Fruit fly (Drosophila melanogaster) whole organism, adult: ENCODE data around the gene Hipk.
A peak's percentile ranks its signal among the peaks of the same experiment; 100 is the strongest.

Experiments
- CG11617 ChIP-seq: fragments of 200-800 bp; sonication (Bioruptor generic); optimal IDR thresholded peaks from 2 replicates; lab custom pipeline; 2017; ENCODE audit warnings: mild to moderate bottlenecking, missing biosample characterization, missing genetic modification reagents, missing genetic modification characterization
- CG12768 ChIP-seq: fragments of 200-800 bp; sonication (Bioruptor generic); optimal IDR thresholded peaks from 2 replicates; lab custom pipeline; 2017; ENCODE audit warnings: missing biosample characterization, missing genetic modification characterization, mild to moderate bottlenecking, moderate library complexity, missing genetic modification reagents
- CG14711 ChIP-seq: fragments of 200-800 bp; sonication (Bioruptor generic); optimal IDR thresholded peaks from 2 replicates; lab custom pipeline; 2018; ENCODE audit warnings: missing biosample characterization, mild to moderate bottlenecking, missing genetic modification characterization, moderate library complexity
- CG1620 ChIP-seq: fragments of 200-800 bp; sonication (Bioruptor generic); optimal IDR thresholded peaks from 2 replicates; lab custom pipeline; 2016; ENCODE audit warnings: missing biosample characterization, missing genetic modification characterization
- CG5204 ChIP-seq: fragments of 200-800 bp; sonication (Bioruptor generic); optimal IDR thresholded peaks from 2 replicates; lab custom pipeline; 2016; ENCODE audit warnings: missing biosample characterization, missing genetic modification characterization
- CG7045 ChIP-seq: fragments of 200-800 bp; sonication (Bioruptor generic); optimal IDR thresholded peaks from 2 replicates; lab custom pipeline; 2017; ENCODE audit warnings: missing biosample characterization, mild to moderate bottlenecking, missing genetic modification characterization
- CG7101 ChIP-seq: fragments of 200-800 bp; sonication (Bioruptor generic); optimal IDR thresholded peaks from 2 replicates; lab custom pipeline; 2018; ENCODE audit warnings: missing biosample characterization, mild to moderate bottlenecking, missing genetic modification characterization, moderate library complexity
- Clk ChIP-seq: fragments of 200-800 bp; sonication (Bioruptor generic); optimal IDR thresholded peaks from 2 replicates; lab custom pipeline; 2017; ENCODE audit warnings: missing biosample characterization, missing genetic modification characterization
- Crg-1 ChIP-seq: fragments of 200-800 bp; sonication (Bioruptor generic); optimal IDR thresholded peaks from 2 replicates; lab custom pipeline; 2016; ENCODE audit warnings: missing biosample characterization, missing genetic modification characterization
- Hr96 ChIP-seq: fragments of 200-800 bp; sonication (Bioruptor generic); optimal IDR thresholded peaks from 2 replicates; lab custom pipeline; 2016; ENCODE audit warnings: missing biosample characterization, missing genetic modification characterization
- Mnt ChIP-seq: fragments of 200-800 bp; sonication (Bioruptor generic); optimal IDR thresholded peaks from 2 replicates; lab custom pipeline; 2016; ENCODE audit warnings: missing biosample characterization, mild to moderate bottlenecking, missing genetic modification characterization
- bab1 ChIP-seq: fragments of 200-800 bp; sonication (Bioruptor generic); optimal IDR thresholded peaks from 3 replicates; lab custom pipeline; 2019; ENCODE audit warnings: missing biosample characterization, mild to moderate bottlenecking, missing genetic modification characterization, moderate library complexity
- cic ChIP-seq: fragments of 200-800 bp; sonication (Bioruptor generic); optimal IDR thresholded peaks from 2 replicates; lab custom pipeline; 2017; ENCODE audit warnings: missing biosample characterization, mild to moderate bottlenecking, missing genetic modification characterization, moderate library complexity
- cnc ChIP-seq, 2 experiments: fragments of >200 bp; optimal IDR thresholded peaks; 2 replicates each; lab custom pipeline; 2017
- kay ChIP-seq: fragments of 200-800 bp; sonication (Bioruptor generic); peaks from one replicate; lab custom pipeline; 2016; ENCODE audit warnings: missing biosample characterization, missing genetic modification characterization, borderline replicate concordance
- ovo ChIP-seq: fragments of 200-800 bp; sonication (Bioruptor generic); optimal IDR thresholded peaks from 2 replicates; lab custom pipeline; 2016; ENCODE audit warnings: missing biosample characterization, missing genetic modification characterization
- pad ChIP-seq: fragments of 200-800 bp; sonication (Bioruptor generic); optimal IDR thresholded peaks from 3 replicates; lab custom pipeline; 2017; ENCODE audit warnings: missing biosample characterization, missing genetic modification characterization, mild to moderate bottlenecking, moderate library complexity, missing genetic modification reagents
- tj ChIP-seq: fragments of 200-800 bp; sonication (Bioruptor generic); optimal IDR thresholded peaks from 3 replicates; lab custom pipeline; 2017; ENCODE audit warnings: missing biosample characterization, mild to moderate bottlenecking, missing genetic modification characterization, moderate library complexity
- toe ChIP-seq: fragments of 200-800 bp; sonication (Bioruptor generic); optimal IDR thresholded peaks from 2 replicates; lab custom pipeline; 2016; ENCODE audit warnings: missing biosample characterization, missing genetic modification characterization

The Hipk gene

dm6 chr3L:617926-618325 is 75.1 kb downstream of the Hipk start:
- no peak for TF ChIP-seq cic (GFP tag; lab: Kevin White, UChicago)
- peak; percentile 42 for TF ChIP-seq kay (GFP tag; lab: Kevin White, UChicago)

dm6 chr3L:618347-619272 is 75.8 kb downstream of the Hipk start:
- no peak for TF ChIP-seq Mnt (GFP tag; lab: Kevin White, UChicago)
- no peak for TF ChIP-seq tj (GFP tag; lab: Kevin White, UChicago)
- no peak for TF ChIP-seq Clk (GFP tag; lab: Kevin White, UChicago)

dm6 chr3L:619427-620308 is 76.8 kb downstream of the Hipk start:
- TF ChIP-seq CG11617 (no peak), CG12768 (GFP tag; lab: Kevin White, UChicago) (no peak), Mnt (GFP tag; lab: Kevin White, UChicago) (no peak), Hr96 (GFP tag; lab: Kevin White, UChicago) (no peak), ovo (GFP tag; lab: Kevin White, UChicago) (no peak)

- TF ChIP-seq toe (GFP tag; lab: Kevin White, UChicago) (no peak), CG12768 (GFP tag; lab: Kevin White, UChicago) (no peak), Hr96 (GFP tag; lab: Kevin White, UChicago) (no peak), cic (GFP tag; lab: Kevin White, UChicago) (no peak), CG14711 (tag; lab: Kevin White, UChicago) (no peak), tj (GFP tag; lab: Kevin White, UChicago) (no peak), Crg-1 (no peak), Mnt (GFP tag; lab: Kevin White, UChicago) (no peak), kay (GFP tag; lab: Kevin White, UChicago) (no peak), CG7101 (no peak), CG5204 (no peak), CG7045 (GFP tag; lab: Kevin White, UChicago) (no peak), Clk (GFP tag; lab: Kevin White, UChicago) (no peak), pad (GFP tag; lab: Kevin White, UChicago) (no peak), ovo (GFP tag; lab: Kevin White, UChicago) (no peak), cnc (optimal IDR thresholded peaks at IDR 0.05; lab: Kevin White, UChicago) (no peak), bab1 (GFP tag; lab: Kevin White, UChicago) (no peak)
Observed at dm6 chr3L:621097-621967, 78.5 kb downstream of the Hipk start.

dm6 chr3L:622357-622834 is 79.5 kb downstream of the Hipk start:
- no peak for TF ChIP-seq CG7101
- no peak for TF ChIP-seq cic (GFP tag; lab: Kevin White, UChicago)
- TF ChIP-seq Hr96 (GFP tag; lab: Kevin White, UChicago): no peak
- TF ChIP-seq CG1620: no peak
- TF ChIP-seq toe (GFP tag; lab: Kevin White, UChicago): no peak
- no peak for TF ChIP-seq CG11617

- TF ChIP-seq CG5204 (no peak), CG7101 (no peak), tj (GFP tag; lab: Kevin White, UChicago) (no peak), Hr96 (GFP tag; lab: Kevin White, UChicago) (no peak), CG14711 (tag; lab: Kevin White, UChicago) (no peak), CG12768 (GFP tag; lab: Kevin White, UChicago) (no peak), cnc (optimal IDR thresholded peaks at IDR 0.05; lab: Kevin White, UChicago) (no peak), pad (GFP tag; lab: Kevin White, UChicago) (no peak), Crg-1 (no peak), Clk (GFP tag; lab: Kevin White, UChicago) (no peak), Mnt (GFP tag; lab: Kevin White, UChicago) (no peak)
Observed at dm6 chr3L:623556-623955, 80.7 kb downstream of the Hipk start.
